Worm (Caenorhabditis elegans): Measurements from ENCODE around the gene Y39B6A.37.

DNA sequence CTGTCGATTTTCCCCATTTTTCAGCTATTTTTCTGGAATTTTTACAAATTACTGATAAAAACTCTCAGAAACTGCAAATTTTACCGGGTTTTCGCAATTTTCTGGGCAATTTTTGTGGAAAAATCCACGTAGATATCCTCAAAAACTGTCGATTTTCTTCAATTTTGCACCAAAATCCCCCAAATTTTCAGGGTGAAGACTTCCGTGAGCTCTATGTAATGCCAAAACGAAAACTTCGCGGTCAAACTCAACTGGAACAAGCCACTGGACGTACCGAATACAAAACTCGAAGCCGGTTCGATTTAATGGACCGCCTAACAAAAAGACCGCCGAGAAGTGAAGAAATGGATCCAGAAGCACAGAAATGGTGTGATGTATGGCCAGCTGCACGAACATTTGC lies 8.9 kb upstream of the Y39B6A.37 start:
- TF ChIP-seq F13H6.1 (tag; optimal IDR thresholded peaks at IDR 0.05) (no peak), egl-27 (tag; optimal IDR thresholded peaks at IDR 0.05) (no peak), snpc-4 (tag; optimal IDR thresholded peaks at IDR 0.05) (no peak), nhr-237 (tag; optimal IDR thresholded peaks at IDR 0.05) (no peak), zag-1 (tag; optimal IDR thresholded peaks at IDR 0.05) (no peak), lin-13 (GFP tag; optimal IDR thresholded peaks at IDR 0.05) (no peak), nhr-11 (tag; optimal IDR thresholded peaks at IDR 0.05) (no peak), elt-3 (tag; optimal IDR thresholded peaks at IDR 0.05) (no peak), unc-39 (tag; optimal IDR thresholded peaks at IDR 0.05) (no peak), ama-1 (optimal IDR thresholded peaks at IDR 0.05) (no peak), ZK546.5 (tag; optimal IDR thresholded peaks at IDR 0.05) (no peak)
